Worm (Caenorhabditis elegans): ENCODE results near the gene Y62E10A.13.
A peak's percentile ranks its signal among the peaks of the same experiment; 100 is the strongest.

Y62E10A.13 gene

DNA sequence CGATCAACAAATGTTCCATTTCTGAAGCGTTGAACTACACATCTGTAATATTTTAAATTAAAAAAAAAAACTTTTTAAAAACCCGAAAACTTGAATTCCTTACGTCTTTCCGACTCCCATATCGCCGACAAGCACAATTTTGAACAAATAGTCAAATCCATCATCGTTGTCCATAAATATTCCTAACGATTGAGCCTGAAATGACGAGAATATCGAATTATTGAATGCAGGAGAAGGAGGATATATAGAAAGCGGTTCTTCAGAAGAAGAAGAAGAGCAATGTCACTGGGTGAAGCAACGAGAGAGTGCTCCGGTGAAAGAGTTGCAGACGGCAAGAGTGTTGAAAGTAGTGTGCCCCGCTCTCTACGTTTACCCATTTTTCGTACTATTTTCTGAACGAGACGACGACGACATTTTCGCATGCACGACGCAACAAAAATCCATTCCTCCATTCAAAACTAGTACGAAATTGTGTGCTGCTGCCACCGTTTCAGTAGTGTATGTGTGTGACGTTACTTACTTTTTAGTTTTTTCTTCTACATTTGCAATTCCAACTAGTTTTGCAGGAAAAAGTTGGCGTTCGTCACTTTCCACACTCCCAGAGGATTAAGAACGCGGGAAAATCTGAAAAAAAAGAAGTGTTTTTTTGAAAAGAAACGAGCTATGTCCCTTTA, 15.0 kb downstream of the Y62E10A.13 start, which contains the start of gene rab-19:
Gene rab-19, minus strand, starts transcription at position 624 of the 674 bp plus-strand sequence.
- TF ChIP-seq nhr-129 (tag; optimal IDR thresholded peaks at IDR 0.05) (peak; percentile 87), C34F6.9 (tag; optimal IDR thresholded peaks at IDR 0.05) (peak; percentile 37), egl-27 (tag; optimal IDR thresholded peaks at IDR 0.05) (no peak), lin-11 (tag; optimal IDR thresholded peaks at IDR 0.05) (peak; percentile 37), lsy-2 (tag; optimal IDR thresholded peaks at IDR 0.05) (peak in 1 of 2 experiments; percentile 35)

DNA sequence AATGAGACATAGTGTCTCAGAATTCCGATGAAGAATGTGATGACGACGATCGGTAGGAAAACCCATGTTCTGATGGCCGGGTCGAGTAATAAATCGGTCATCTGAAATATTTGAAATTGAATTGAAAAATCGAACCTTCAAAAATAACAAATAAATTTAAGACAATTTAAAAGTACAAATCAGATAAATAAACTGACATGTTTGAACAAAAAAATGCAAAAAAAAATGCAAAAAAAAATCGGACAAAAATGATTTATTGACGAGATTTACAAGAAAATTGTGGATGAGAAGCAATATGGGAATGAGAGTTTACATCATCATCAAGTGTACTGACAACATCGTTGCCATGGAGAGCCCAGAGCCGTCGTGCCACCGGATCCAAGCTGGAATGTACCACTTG, 17.0 kb downstream of the Y62E10A.13 start, which contains the start of gene emc-3:
Gene emc-3, minus strand, starts transcription at position 101 of the 400 bp plus-strand sequence.
- no peak for TF ChIP-seq lin-13 (GFP tag; optimal IDR thresholded peaks at IDR 0.05)

DNA sequence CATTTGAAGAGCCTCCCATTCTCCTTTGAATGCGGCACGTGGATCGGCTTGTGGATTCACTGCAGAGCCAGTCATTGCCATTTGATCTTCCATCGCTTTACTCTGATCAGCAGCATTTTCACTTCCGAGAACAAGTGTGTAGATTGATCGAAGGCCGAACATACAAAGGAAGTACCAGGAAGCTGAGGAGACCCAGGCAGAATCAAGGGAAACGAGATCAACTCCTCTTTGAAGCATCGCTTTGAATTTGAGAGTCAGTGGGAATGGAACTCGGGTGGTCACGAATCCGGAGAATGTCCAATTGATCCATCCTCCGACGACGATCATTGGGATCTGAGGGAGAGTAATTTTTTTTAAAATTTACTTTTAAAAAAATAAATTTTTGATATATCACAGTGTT, 18.3 kb downstream of the Y62E10A.13 start:
- no peak for TF ChIP-seq nhr-23 (tag; optimal IDR thresholded peaks at IDR 0.05)
- no peak for TF ChIP-seq fos-1 (tag; optimal IDR thresholded peaks at IDR 0.05)
- no peak for TF ChIP-seq F13H6.1 (tag; optimal IDR thresholded peaks at IDR 0.05)
- no peak for TF ChIP-seq crh-2 (tag; optimal IDR thresholded peaks at IDR 0.05)
- no peak for TF ChIP-seq skn-1 (tag; optimal IDR thresholded peaks at IDR 0.05)
- TF ChIP-seq ztf-11 (tag; optimal IDR thresholded peaks at IDR 0.05) = no peak
- TF ChIP-seq sma-3 (GFP tag; optimal IDR thresholded peaks at IDR 0.05) = no peak
- no peak for TF ChIP-seq unc-62 (GFP tag; optimal IDR thresholded peaks at IDR 0.05)
- no peak for TF ChIP-seq ZK546.5 (tag; optimal IDR thresholded peaks at IDR 0.05)
- no peak for TF ChIP-seq unc-55 (GFP tag; optimal IDR thresholded peaks at IDR 0.05)
- TF ChIP-seq lsy-2 (tag; optimal IDR thresholded peaks at IDR 0.05) = no peak
- no peak for TF ChIP-seq ztf-1 (GFP tag; conservative IDR thresholded peaks at IDR 0.05)

DNA sequence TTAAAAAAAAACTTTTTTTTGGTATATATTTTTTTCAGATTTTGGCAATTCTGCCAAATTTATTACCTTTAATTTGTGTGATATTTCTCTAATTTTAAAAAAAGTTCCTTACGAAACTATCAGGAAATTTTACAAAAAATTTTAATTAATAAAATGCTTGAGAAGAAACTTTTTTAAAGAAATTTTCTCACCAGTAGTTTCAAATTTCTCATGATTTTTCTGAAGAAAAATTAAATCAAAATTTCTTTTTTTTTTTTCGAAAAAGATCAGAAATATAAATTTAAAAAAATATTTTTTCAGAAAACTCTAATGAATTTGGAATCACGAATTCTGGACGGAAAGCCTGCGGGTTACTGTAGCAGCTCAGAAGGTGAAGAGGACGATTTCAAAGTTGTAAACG, 21.1 kb downstream of the Y62E10A.13 start, which contains the start of gene mau-8:
Gene mau-8, plus strand, starts transcription at position 301 of the 400 bp plus-strand sequence.
- TF ChIP-seq nhr-10 (tag; optimal IDR thresholded peaks at IDR 0.05) (no peak), zag-1 (tag; optimal IDR thresholded peaks at IDR 0.05) (no peak), nhr-21 (tag; optimal IDR thresholded peaks at IDR 0.05) (no peak), elt-3 (tag; optimal IDR thresholded peaks at IDR 0.05) (no peak), unc-55 (GFP tag; optimal IDR thresholded peaks at IDR 0.05) (no peak), mdl-1 (tag; optimal IDR thresholded peaks at IDR 0.05) (no peak), sma-9 (GFP tag; optimal IDR thresholded peaks at IDR 0.05) (no peak), sma-9 (tag; optimal IDR thresholded peaks at IDR 0.05) (no peak), lin-11 (tag; optimal IDR thresholded peaks at IDR 0.05) (no peak), ceh-82 (tag; optimal IDR thresholded peaks at IDR 0.05) (no peak), egl-27 (tag; optimal IDR thresholded peaks at IDR 0.05) (no peak)

DNA sequence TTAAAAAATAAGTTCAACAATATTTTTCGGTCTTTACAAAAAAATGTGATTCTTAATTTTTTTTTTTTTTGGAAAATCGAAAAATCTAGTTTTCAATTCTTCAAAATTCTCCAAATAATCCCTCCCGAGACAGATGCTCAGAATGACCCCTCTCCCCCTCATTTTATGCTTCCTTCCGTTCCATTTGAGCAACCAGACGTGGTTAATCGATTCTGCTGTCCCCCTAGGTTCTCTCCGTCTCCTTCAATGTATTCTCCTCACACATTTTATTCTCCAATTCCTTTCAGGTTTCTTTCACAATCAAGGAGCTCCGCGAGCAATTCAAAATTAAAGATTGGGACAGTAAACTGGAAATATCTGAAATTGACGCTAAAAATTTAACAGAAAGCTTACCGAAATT, 23.9 kb downstream of the Y62E10A.13 start:
- TF ChIP-seq nhr-23 (tag; optimal IDR thresholded peaks at IDR 0.05) (no peak), ZK546.5 (tag; optimal IDR thresholded peaks at IDR 0.05) (no peak), peb-1 (tag; optimal IDR thresholded peaks at IDR 0.05) (no peak), Y55F3AM.14 (GFP tag; optimal IDR thresholded peaks at IDR 0.05) (no peak), lin-11 (tag; optimal IDR thresholded peaks at IDR 0.05) (no peak), mdl-1 (tag; optimal IDR thresholded peaks at IDR 0.05) (no peak), elt-1 (tag; optimal IDR thresholded peaks at IDR 0.05) (no peak), ama-1 (optimal IDR thresholded peaks at IDR 0.05) (no peak), unc-55 (GFP tag; optimal IDR thresholded peaks at IDR 0.05) (no peak), nhr-25 (tag; optimal IDR thresholded peaks at IDR 0.05) (no peak)

DNA sequence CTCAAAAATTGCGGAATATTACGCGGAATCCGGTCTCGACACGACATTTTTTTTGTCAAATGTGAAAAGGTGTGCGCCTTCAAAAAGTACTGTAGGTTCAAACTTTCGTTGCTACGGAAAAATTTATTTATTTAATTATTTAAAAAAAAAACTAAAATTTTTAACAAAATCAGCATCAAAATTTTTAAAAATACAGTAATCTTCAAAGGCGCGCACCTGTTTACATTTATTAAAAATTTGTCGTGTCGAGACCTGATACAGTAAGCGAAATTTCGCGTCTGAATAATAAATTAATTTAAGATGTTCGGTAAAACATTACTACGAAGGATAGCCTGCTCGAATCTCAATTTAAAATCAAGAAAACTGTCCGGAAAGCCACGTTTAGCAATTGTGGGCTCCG, 27.2 kb downstream of the Y62E10A.13 start, which contains the start of gene Y62E10A.6:
Gene Y62E10A.6, plus strand, starts transcription at position 301 of the 400 bp plus-strand sequence.
- TF ChIP-seq nhr-6 (tag; optimal IDR thresholded peaks at IDR 0.05) (no peak), sma-9 (GFP tag; optimal IDR thresholded peaks at IDR 0.05) (no peak), sma-9 (tag; optimal IDR thresholded peaks at IDR 0.05) (no peak), skn-1 (tag; optimal IDR thresholded peaks at IDR 0.05) (no peak), ZK546.5 (tag; optimal IDR thresholded peaks at IDR 0.05) (no peak), unc-55 (GFP tag; optimal IDR thresholded peaks at IDR 0.05) (no peak), unc-62 (GFP tag; optimal IDR thresholded peaks at IDR 0.05) (no peak), elt-1 (tag; optimal IDR thresholded peaks at IDR 0.05) (no peak), elt-3 (tag; optimal IDR thresholded peaks at IDR 0.05) (no peak), nhr-77 (tag; optimal IDR thresholded peaks at IDR 0.05) (no peak), blmp-1 (tag; optimal IDR thresholded peaks at IDR 0.05; ENCODE audit: insufficient read depth) (no peak), lin-39 (tag; optimal IDR thresholded peaks at IDR 0.05) (no peak), C34F6.9 (tag; optimal IDR thresholded peaks at IDR 0.05) (no peak), aly-2 (tag; optimal IDR thresholded peaks at IDR 0.05) (no peak), nhr-237 (tag; optimal IDR thresholded peaks at IDR 0.05) (no peak), Y55F3AM.14 (GFP tag; optimal IDR thresholded peaks at IDR 0.05) (no peak), mab-5 (tag; optimal IDR thresholded peaks at IDR 0.05) (no peak), ztf-4 (tag; optimal IDR thresholded peaks at IDR 0.05) (no peak), egl-27 (tag; optimal IDR thresholded peaks at IDR 0.05) (no peak), nhr-21 (tag; optimal IDR thresholded peaks at IDR 0.05) (no peak), nhr-11 (tag; optimal IDR thresholded peaks at IDR 0.05) (no peak)

Measured in whole organism, L2 larva.